Worm (Caenorhabditis elegans): ENCODE measurements around the gene C16C4.17.

- TF ChIP-seq him-1 (tag; optimal IDR thresholded peaks at IDR 0.05) = no peak
- TF ChIP-seq dao-5 (tag; optimal IDR thresholded peaks at IDR 0.05) = no peak
- no peak for TF ChIP-seq W03F9.2 (tag; optimal IDR thresholded peaks at IDR 0.05)
Observed at ce11 chrII:1905104-1905503, 40.7 kb downstream of the C16C4.17 start, which contains the start of gene math-22.
